Fruit fly (Drosophila melanogaster): Measurements from ENCODE around the gene CG17271.

Gene CG17271

DNA sequence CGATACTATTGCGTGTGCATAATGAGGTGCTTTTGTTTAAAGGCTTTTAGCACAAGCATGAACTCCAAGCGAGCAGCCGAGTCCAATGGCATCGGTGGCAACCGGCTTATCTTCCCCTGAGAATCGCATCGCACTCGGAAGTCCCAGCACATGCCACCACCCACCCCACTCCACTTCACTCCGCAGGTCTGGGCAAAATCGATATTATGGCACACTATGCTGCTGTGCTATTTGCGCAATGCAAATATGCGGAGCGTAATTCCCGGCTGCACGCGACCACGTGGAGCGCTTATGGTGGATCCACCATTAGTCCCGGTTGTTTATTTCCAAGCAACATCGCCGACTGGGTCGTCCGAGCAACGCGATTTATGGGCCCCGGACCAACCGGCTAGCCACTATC is 3.4 kb downstream of the CG17271 start:
- TF ChIP-seq Drgx (GFP tag; IDR thresholded peaks at IDR 0.05) (no peak), tup (GFP tag; optimal IDR thresholded peaks at IDR 0.05) (no peak), cwo (GFP tag; optimal IDR thresholded peaks at IDR 0.05) (no peak), pan (optimal IDR thresholded peaks at IDR 0.05) (no peak), pan (GFP tag; optimal IDR thresholded peaks at IDR 0.05 in 1 of 2, IDR thresholded peaks at IDR 0.05 in 1 of 2) (no peak), Antp (GFP tag; optimal IDR thresholded peaks at IDR 0.05) (no peak), Hey (tag; optimal IDR thresholded peaks at IDR 0.05) (no peak), esg (GFP tag; conservative IDR thresholded peaks at IDR 0.05) (no peak), CG11695 (GFP tag; IDR thresholded peaks at IDR 0.05) (no peak), stwl (tag; optimal IDR thresholded peaks at IDR 0.05) (no peak), CG6791 (GFP tag; IDR thresholded peaks at IDR 0.05; ENCODE audit: partially characterized antibody) (0 out of 3 replicates have a peak, but pooled peaks have one; percentile 7), CG1832 (GFP tag; optimal IDR thresholded peaks at IDR 0.05) (no peak), CG1792 (GFP tag; optimal IDR thresholded peaks at IDR 0.05) (no peak), CG4820 (GFP tag; optimal IDR thresholded peaks at IDR 0.05) (no peak), onecut (GFP tag; IDR thresholded peaks at IDR 0.05) (peak; percentile 98), tio (GFP tag; optimal IDR thresholded peaks at IDR 0.05) (no peak), B-H2 (GFP tag; optimal IDR thresholded peaks at IDR 0.05) (no peak), phol (tag; optimal IDR thresholded peaks at IDR 0.05) (no peak), CG4328 (GFP tag; optimal IDR thresholded peaks at IDR 0.05) (no peak), chinmo (GFP tag; IDR thresholded peaks at IDR 0.05; ENCODE audit: partially characterized antibody) (0 out of 4 replicates have a peak, but pooled peaks have one; percentile 56), Med (GFP tag) (peak; percentile 57), pfk (GFP tag; optimal IDR thresholded peaks at IDR 0.05) (no peak), trem (tag; optimal IDR thresholded peaks at IDR 0.05) (no peak), chn (GFP tag; optimal IDR thresholded peaks at IDR 0.05) (no peak), wor (GFP tag; IDR thresholded peaks at IDR 0.05) (no peak), emc (GFP tag; optimal IDR thresholded peaks at IDR 0.05) (no peak), ems (GFP tag; optimal IDR thresholded peaks at IDR 0.05) (no peak), Fer1 (GFP tag; optimal IDR thresholded peaks at IDR 0.05) (no peak), fd96Cb (tag; optimal IDR thresholded peaks at IDR 0.05) (no peak), gcm (GFP tag; optimal IDR thresholded peaks at IDR 0.05) (no peak), Hand (GFP tag; optimal IDR thresholded peaks at IDR 0.05) (no peak), CG11398 (GFP tag; optimal IDR thresholded peaks at IDR 0.05) (no peak), unc-4 (GFP tag; IDR thresholded peaks at IDR 0.05; ENCODE audit: partially characterized antibody) (no peak), Ets65A (GFP tag) (no peak), vnd (GFP tag; IDR thresholded peaks at IDR 0.05; ENCODE audit: partially characterized antibody) (no peak), her (GFP tag; optimal IDR thresholded peaks at IDR 0.05) (no peak), CG11723 (GFP tag; optimal IDR thresholded peaks at IDR 0.05) (no peak), CG10543 (GFP tag; optimal IDR thresholded peaks at IDR 0.05) (no peak), CG7556 (GFP tag; optimal IDR thresholded peaks at IDR 0.05) (no peak), lov (optimal IDR thresholded peaks at IDR 0.05) (no peak), lov (GFP tag; IDR thresholded peaks at IDR 0.05) (0 out of 3 replicates have a peak, but pooled peaks have one; percentile 14), mam (GFP tag; optimal IDR thresholded peaks at IDR 0.05) (no peak), CG13287 (GFP tag; IDR thresholded peaks at IDR 0.05; ENCODE audit: partially characterized antibody) (no peak), MBD-R2 (GFP tag; IDR thresholded peaks at IDR 0.05) (peak; percentile 53), Ptx1 (GFP tag; IDR thresholded peaks at IDR 0.05) (no peak), fru (optimal IDR thresholded peaks at IDR 0.05) (no peak), CG2120 (GFP tag; optimal IDR thresholded peaks at IDR 0.05) (no peak)
